Worm (Caenorhabditis elegans): ENCODE data around the gene klc-2.

klc-2 gene

DNA sequence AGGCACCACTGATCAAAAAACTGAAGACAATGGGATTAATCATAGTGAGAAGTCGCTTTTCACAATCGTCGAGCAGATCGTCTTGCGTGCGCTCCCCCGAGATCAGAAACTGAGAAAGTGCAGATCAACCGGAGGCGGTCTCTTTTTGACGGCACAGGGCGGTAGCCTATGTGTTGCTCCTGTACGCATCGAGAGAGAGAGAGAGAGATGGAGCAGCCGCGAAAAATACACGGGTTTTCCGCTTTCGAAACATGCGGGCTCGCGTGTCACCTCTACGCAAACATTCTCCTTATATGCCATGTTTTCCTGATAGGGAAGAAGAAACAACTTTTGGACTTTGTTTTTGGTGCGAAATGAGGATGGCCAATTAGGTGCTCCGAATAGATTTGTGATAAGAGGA is 31.9 kb upstream of the klc-2 start, which contains the start of gene lrpc-1:
Gene lrpc-1 (minus strand): TSS at position 101 of the 400 bp plus-strand sequence.
- TF ChIP-seq tbx-37 (GFP tag; conservative IDR thresholded peaks at IDR 0.05) (no peak), scrt-1 (GFP tag; IDR thresholded peaks at IDR 0.05) (no peak), hmbx-1 (tag; optimal IDR thresholded peaks at IDR 0.05) (no peak), F13C5.2 (tag; optimal IDR thresholded peaks at IDR 0.05) (no peak), tbx-11 (GFP tag; IDR thresholded peaks at IDR 0.05) (no peak), ceh-36 (tag; optimal IDR thresholded peaks at IDR 0.05) (no peak), hnd-1 (tag; optimal IDR thresholded peaks at IDR 0.05) (no peak), ets-7 (tag; optimal IDR thresholded peaks at IDR 0.05) (no peak), B0310.2 (tag; optimal IDR thresholded peaks at IDR 0.05) (no peak), aly-1 (tag; optimal IDR thresholded peaks at IDR 0.05) (no peak), ceh-13 (GFP tag; optimal IDR thresholded peaks at IDR 0.05) (no peak), tra-4 (tag; optimal IDR thresholded peaks at IDR 0.05) (no peak)

DNA sequence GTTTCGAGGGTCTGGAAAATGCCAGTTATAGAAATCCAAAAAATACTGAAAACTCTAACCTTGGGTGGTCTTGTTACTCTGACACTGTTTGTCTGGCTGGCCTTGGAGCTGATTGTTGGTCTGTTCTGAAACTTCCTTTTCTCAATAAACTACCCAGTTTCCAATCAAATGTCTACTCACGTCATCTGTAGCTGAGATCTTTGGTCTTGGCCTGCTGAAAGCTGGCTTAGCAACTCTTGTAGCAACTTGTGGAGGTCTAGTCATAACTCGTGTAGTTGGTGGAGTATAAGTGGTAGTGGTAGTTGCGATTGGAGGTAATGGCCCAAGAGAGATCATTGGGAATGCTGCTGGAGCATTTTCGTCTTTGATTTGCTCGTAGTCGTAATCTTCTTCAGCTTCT is 29.0 kb upstream of the klc-2 start:
- TF ChIP-seq aly-1 (tag; optimal IDR thresholded peaks at IDR 0.05) (no peak), F13C5.2 (tag; optimal IDR thresholded peaks at IDR 0.05) (no peak), hnd-1 (tag; optimal IDR thresholded peaks at IDR 0.05) (no peak), ama-1 (optimal IDR thresholded peaks at IDR 0.05) (no peak), hmbx-1 (tag; optimal IDR thresholded peaks at IDR 0.05) (no peak), ceh-36 (tag; optimal IDR thresholded peaks at IDR 0.05) (no peak), sea-1 (GFP tag; conservative IDR thresholded peaks at IDR 0.05) (no peak), tbx-37 (GFP tag; conservative IDR thresholded peaks at IDR 0.05) (no peak), B0310.2 (tag; optimal IDR thresholded peaks at IDR 0.05) (no peak), tra-4 (tag; optimal IDR thresholded peaks at IDR 0.05) (no peak), flt-1 (GFP tag; IDR thresholded peaks at IDR 0.05) (no peak), ets-7 (tag; optimal IDR thresholded peaks at IDR 0.05) (no peak), pes-1 (GFP tag; IDR thresholded peaks at IDR 0.05) (no peak), tbx-11 (GFP tag; IDR thresholded peaks at IDR 0.05) (no peak), ceh-13 (GFP tag; optimal IDR thresholded peaks at IDR 0.05) (no peak), hmg-4 (GFP tag; optimal IDR thresholded peaks at IDR 0.05) (no peak), scrt-1 (GFP tag; IDR thresholded peaks at IDR 0.05) (no peak)

DNA sequence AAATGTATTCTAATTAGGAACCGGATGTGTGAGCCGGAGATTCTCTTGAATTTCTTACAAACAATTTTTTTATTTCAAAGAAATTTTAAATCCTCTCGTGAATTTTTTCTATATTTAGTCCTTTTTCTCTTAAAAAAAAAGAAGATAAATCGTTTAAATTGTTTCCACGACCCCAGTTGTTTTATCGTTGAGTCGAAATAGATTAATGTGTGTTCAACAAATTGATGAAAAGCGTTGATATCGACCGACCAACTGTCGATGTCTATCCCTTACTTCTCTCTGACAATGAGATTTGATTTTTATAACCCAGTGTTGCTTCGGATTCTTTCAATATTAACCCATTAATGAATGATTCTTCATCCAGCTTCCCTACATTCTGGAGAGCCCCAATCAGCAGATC is 25.0 kb upstream of the klc-2 start, which contains the start of gene CD4.1:
Gene CD4.1 (plus strand): TSS at position 301 of the 400 bp plus-strand sequence.
- TF ChIP-seq pes-1 (GFP tag; IDR thresholded peaks at IDR 0.05) (no peak), hmbx-1 (tag; optimal IDR thresholded peaks at IDR 0.05) (no peak), sea-1 (GFP tag; conservative IDR thresholded peaks at IDR 0.05) (no peak), flt-1 (GFP tag; IDR thresholded peaks at IDR 0.05) (no peak), B0310.2 (tag; optimal IDR thresholded peaks at IDR 0.05) (no peak), tbx-37 (GFP tag; conservative IDR thresholded peaks at IDR 0.05) (no peak), tbx-11 (GFP tag; IDR thresholded peaks at IDR 0.05) (no peak), ets-7 (tag; optimal IDR thresholded peaks at IDR 0.05) (no peak), ama-1 (optimal IDR thresholded peaks at IDR 0.05) (no peak), aly-1 (tag; optimal IDR thresholded peaks at IDR 0.05) (no peak), ceh-36 (tag; optimal IDR thresholded peaks at IDR 0.05) (no peak), hnd-1 (tag; optimal IDR thresholded peaks at IDR 0.05) (no peak), scrt-1 (GFP tag; IDR thresholded peaks at IDR 0.05) (no peak)

ce11 chrV:5601263-5601662 is 20.1 kb upstream of the klc-2 start, which contains the start of gene CD4.8:
Gene CD4.8, minus strand, starts transcription at chrV:5601363.
- TF ChIP-seq ets-7 (tag; optimal IDR thresholded peaks at IDR 0.05) (no peak), tbx-11 (GFP tag; IDR thresholded peaks at IDR 0.05) (no peak), hmbx-1 (tag; optimal IDR thresholded peaks at IDR 0.05) (no peak), hmg-4 (GFP tag; optimal IDR thresholded peaks at IDR 0.05) (no peak), tra-4 (tag; optimal IDR thresholded peaks at IDR 0.05) (no peak), F13C5.2 (tag; optimal IDR thresholded peaks at IDR 0.05) (no peak), pes-1 (GFP tag; IDR thresholded peaks at IDR 0.05) (no peak), sea-1 (GFP tag; conservative IDR thresholded peaks at IDR 0.05) (no peak), tbx-37 (GFP tag; conservative IDR thresholded peaks at IDR 0.05) (no peak), scrt-1 (GFP tag; IDR thresholded peaks at IDR 0.05) (no peak), flt-1 (GFP tag; IDR thresholded peaks at IDR 0.05) (no peak), aly-1 (tag; optimal IDR thresholded peaks at IDR 0.05) (no peak), hnd-1 (tag; optimal IDR thresholded peaks at IDR 0.05) (no peak)

DNA sequence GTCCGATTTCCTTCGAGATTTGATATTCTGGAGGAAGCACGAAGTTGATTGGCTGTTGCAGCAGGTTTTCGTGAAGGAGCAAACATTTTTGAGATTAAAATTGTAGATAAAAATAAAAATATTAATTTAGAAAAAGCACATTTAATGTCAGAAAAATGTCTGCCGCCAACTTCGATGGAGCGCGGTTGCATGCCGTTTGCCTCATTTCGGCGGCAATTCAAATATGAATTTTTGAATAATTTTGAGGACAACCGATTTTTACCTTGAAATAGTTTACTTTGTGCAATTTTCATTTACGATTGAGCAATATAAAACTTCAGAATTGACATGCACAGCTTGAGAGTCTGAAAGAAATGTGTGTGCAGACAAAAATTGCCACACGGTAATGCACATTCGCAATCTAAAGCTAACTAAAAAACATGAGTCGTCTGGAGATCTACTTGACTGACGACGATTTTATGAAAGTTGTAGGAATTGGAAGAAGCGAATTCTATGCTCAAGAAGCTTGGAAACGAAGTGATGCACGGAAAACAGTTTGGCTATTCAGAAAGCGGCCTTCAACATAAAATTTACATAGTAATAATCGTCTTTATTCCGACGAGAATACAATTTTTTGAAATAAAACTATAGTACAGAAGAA is 15.3 kb upstream of the klc-2 start, which contains the start of gene zhit-1:
Gene zhit-1 (minus strand): TSS at position 161 of the 640 bp plus-strand sequence.
- no peak for TF ChIP-seq F13C5.2 (tag; optimal IDR thresholded peaks at IDR 0.05)
- no peak for TF ChIP-seq sea-1 (GFP tag; conservative IDR thresholded peaks at IDR 0.05)
- no peak for TF ChIP-seq ceh-13 (GFP tag; optimal IDR thresholded peaks at IDR 0.05)
- TF ChIP-seq ama-1 (optimal IDR thresholded peaks at IDR 0.05): no peak

DNA sequence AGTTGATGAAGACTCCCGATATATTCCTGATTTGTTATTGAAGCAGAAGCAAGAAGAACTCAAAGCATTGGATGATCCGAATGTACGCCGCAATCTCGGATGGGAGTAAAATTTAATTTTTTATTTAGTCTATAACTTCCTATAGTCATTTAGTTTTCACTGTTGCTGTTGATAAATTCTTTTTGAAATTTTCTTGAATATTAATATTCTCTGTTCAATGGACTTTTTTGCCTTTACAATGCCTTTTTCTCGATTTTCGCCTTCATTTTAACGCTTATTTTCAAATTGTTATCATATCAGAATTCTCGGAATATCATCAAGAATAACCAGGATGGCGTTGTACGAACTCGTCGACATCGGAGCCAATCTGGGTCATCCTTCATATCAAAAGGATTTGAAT is 13.1 kb upstream of the klc-2 start, which contains the start of gene crn-2:
Gene crn-2 (plus strand): TSS at position 301 of the 400 bp plus-strand sequence.
- TF ChIP-seq B0310.2 (tag; optimal IDR thresholded peaks at IDR 0.05): no peak
- no peak for TF ChIP-seq flt-1 (GFP tag; IDR thresholded peaks at IDR 0.05)
- TF ChIP-seq tra-4 (tag; optimal IDR thresholded peaks at IDR 0.05): no peak
- no peak for TF ChIP-seq ama-1 (optimal IDR thresholded peaks at IDR 0.05)
- no peak for TF ChIP-seq sea-1 (GFP tag; conservative IDR thresholded peaks at IDR 0.05)
- TF ChIP-seq ceh-13 (GFP tag; optimal IDR thresholded peaks at IDR 0.05): no peak
- TF ChIP-seq tbx-11 (GFP tag; IDR thresholded peaks at IDR 0.05): no peak
- TF ChIP-seq hmbx-1 (tag; optimal IDR thresholded peaks at IDR 0.05): no peak
- no peak for TF ChIP-seq tbx-37 (GFP tag; conservative IDR thresholded peaks at IDR 0.05)

DNA sequence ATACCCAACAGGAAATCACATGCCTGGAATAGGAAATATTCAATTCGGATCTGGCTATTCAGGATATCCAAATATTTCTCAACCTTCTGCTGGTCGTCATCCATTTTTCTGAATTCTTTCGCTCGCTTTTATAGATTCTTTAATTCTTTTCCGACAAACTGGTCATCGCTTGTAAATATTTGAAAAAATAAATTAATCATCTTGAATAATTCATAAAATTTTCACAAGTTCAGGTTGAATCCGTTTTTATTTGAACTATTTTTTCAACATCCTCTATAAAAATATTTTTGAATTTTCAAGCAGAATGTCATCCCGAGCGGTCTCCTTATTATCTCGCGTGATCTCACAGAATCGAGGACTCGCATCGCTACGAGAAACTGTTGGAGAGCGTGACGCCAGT is 12.2 kb upstream of the klc-2 start, which contains the start of gene mrpl-48:
Gene mrpl-48 (plus strand): TSS at position 301 of the 400 bp plus-strand sequence.
- TF ChIP-seq tbx-37 (GFP tag; conservative IDR thresholded peaks at IDR 0.05): no peak
- no peak for TF ChIP-seq aly-1 (tag; optimal IDR thresholded peaks at IDR 0.05)
- TF ChIP-seq hmbx-1 (tag; optimal IDR thresholded peaks at IDR 0.05): no peak
- TF ChIP-seq sea-1 (GFP tag; conservative IDR thresholded peaks at IDR 0.05): no peak
- TF ChIP-seq ceh-13 (GFP tag; optimal IDR thresholded peaks at IDR 0.05): no peak
- TF ChIP-seq ama-1 (optimal IDR thresholded peaks at IDR 0.05): no peak
- TF ChIP-seq flt-1 (GFP tag; IDR thresholded peaks at IDR 0.05): no peak
- no peak for TF ChIP-seq tra-4 (tag; optimal IDR thresholded peaks at IDR 0.05)
- no peak for TF ChIP-seq B0310.2 (tag; optimal IDR thresholded peaks at IDR 0.05)
- no peak for TF ChIP-seq scrt-1 (GFP tag; IDR thresholded peaks at IDR 0.05)
- no peak for TF ChIP-seq hnd-1 (tag; optimal IDR thresholded peaks at IDR 0.05)
- TF ChIP-seq ceh-36 (tag; optimal IDR thresholded peaks at IDR 0.05): no peak
- TF ChIP-seq pes-1 (GFP tag; IDR thresholded peaks at IDR 0.05): no peak
- no peak for TF ChIP-seq tbx-11 (GFP tag; IDR thresholded peaks at IDR 0.05)
- no peak for TF ChIP-seq ets-7 (tag; optimal IDR thresholded peaks at IDR 0.05)
- TF ChIP-seq hmg-4 (GFP tag; optimal IDR thresholded peaks at IDR 0.05): no peak
